Fruit fly (Drosophila melanogaster): ENCODE measurements around the gene Egfrap.

DNA sequence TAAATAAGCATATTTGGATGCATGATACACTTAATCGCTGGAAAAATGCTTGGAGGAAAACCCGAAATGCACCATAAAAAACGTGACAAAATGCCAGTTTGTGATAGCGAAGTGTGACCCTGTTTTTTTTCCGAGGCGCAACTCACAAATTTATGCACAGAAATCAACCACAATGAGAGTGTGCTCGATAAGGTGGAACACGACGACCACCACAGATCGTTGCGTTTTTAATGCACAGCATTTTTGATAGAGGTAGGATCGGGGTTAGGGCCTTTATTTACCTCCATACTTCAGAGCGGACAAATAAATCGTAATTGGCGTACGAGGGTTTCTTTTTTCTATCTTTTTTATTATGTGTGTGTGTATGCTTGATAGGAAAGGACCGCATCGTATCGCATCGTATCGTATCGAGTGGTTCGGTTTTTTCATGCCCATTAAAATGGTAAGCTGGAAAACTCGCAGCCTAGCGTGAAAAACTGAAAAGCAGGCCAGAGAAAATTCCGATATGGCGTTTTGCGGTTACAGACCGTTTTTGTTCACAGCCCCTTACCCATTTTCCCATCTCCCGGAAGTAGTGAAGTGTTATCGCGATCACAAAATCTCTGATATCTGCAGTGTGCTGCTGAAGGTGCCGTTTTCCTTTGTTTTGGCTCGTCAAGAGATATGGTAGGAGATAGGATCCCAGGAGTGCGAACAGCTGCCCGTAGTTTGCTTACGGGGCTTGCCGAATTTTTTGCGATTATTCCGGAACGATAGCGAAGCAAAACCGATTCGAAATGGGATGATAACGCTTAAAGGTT, 30.3 kb upstream of the Egfrap start:
- no peak for TF ChIP-seq ovo (GFP tag; optimal IDR thresholded peaks at IDR 0.05)
- TF ChIP-seq Clk (GFP tag; optimal IDR thresholded peaks at IDR 0.05): no peak
- no peak for TF ChIP-seq cic (GFP tag; optimal IDR thresholded peaks at IDR 0.05)
- TF ChIP-seq tj (GFP tag; optimal IDR thresholded peaks at IDR 0.05): no peak
- no peak for TF ChIP-seq CG7101 (tag; optimal IDR thresholded peaks at IDR 0.05)
- no peak for TF ChIP-seq CG11617 (GFP tag; optimal IDR thresholded peaks at IDR 0.05)
- TF ChIP-seq CG1620 (GFP tag; optimal IDR thresholded peaks at IDR 0.05): no peak
- no peak for TF ChIP-seq CG7045 (GFP tag; optimal IDR thresholded peaks at IDR 0.05)
- TF ChIP-seq Hr96 (GFP tag; optimal IDR thresholded peaks at IDR 0.05): no peak
- TF ChIP-seq kay (GFP tag; ENCODE audit: borderline replicate concordance): no peak
- no peak for TF ChIP-seq toe (GFP tag; optimal IDR thresholded peaks at IDR 0.05)
